Worm (Caenorhabditis elegans) whole organism, L4 larva: ENCODE measurements around the gene F31E9.6.

Source experiments
- R02D3.7 ChIP-seq: fragments of 150-350 bp; sonication (generic microtip); optimal IDR thresholded peaks from 3 replicates; lab custom pipeline; 2014; ENCODE audit warnings: missing biosample characterization, missing genetic modification characterization
- ZK546.5 ChIP-seq, 2 experiments: sonication (generic microtip); optimal IDR thresholded peaks; 2 replicates each; lab custom pipeline; 2017; ENCODE audit warnings: missing biosample characterization in 2 of 2, missing genetic modification characterization in 2 of 2
- fos-1 ChIP-seq: fragments of 150-350 bp; optimal IDR thresholded peaks from 2 replicates; lab custom pipeline; 2014; ENCODE audit warnings: missing biosample characterization, missing genetic modification characterization
- nhr-25 ChIP-seq: sonication (generic microtip); optimal IDR thresholded peaks from 2 replicates; lab custom pipeline; 2017; ENCODE audit warnings: missing genetic modification characterization, mild to moderate bottlenecking, missing compliant biosample characterization, antibody characterized with exemption, moderate library complexity, borderline replicate concordance; ENCODE audit not compliant: insufficient read depth
- nhr-76 ChIP-seq: fragments of 150-350 bp; optimal IDR thresholded peaks from 2 replicates; lab custom pipeline; 2014; ENCODE audit warnings: missing biosample characterization, missing genetic modification characterization
- pha-4 ChIP-seq, 2 experiments: fragments of 150-350 bp in 1 of 2; fragments of 200-800 bp in 1 of 2; sonication (Bioruptor generic) in 1 of 2; IDR thresholded peaks in 1 of 2; optimal IDR thresholded peaks in 1 of 2; 2 replicates each; pipeline versions ENCODE4 v1.3.6 to Lab custom; 2014 to 2022; ENCODE audit warnings: missing genetic modification characterization in 2 of 2, missing genetic modification reagents in 2 of 2, missing biosample characterization in 1 of 2, missing compliant biosample characterization in 1 of 2
- zag-1 ChIP-seq: fragments of 150-350 bp; optimal IDR thresholded peaks from 2 replicates; lab custom pipeline; 2014; ENCODE audit warnings: missing biosample characterization, missing genetic modification characterization

- TF ChIP-seq zag-1 (tag; lab: Kevin White, UChicago) = no peak
- no peak for TF ChIP-seq nhr-76 (tag; lab: Kevin White, UChicago)
- no peak for TF ChIP-seq fos-1 (tag; lab: Kevin White, UChicago)
- TF ChIP-seq ZK546.5 (tag; optimal IDR thresholded peaks at IDR 0.05; lab: Kevin White, UChicago) = no peak
- no peak for TF ChIP-seq nhr-25
- no peak for TF ChIP-seq pha-4 (GFP tag; IDR thresholded peaks at IDR 0.05; lab: Robert Waterston, UW)
- no peak for TF ChIP-seq pha-4 (tag; optimal IDR thresholded peaks at IDR 0.05; lab: Kevin White, UChicago)
- TF ChIP-seq R02D3.7 (tag; lab: Kevin White, UChicago) = no peak
Observed at ce11 chrV:17328497-17328896, 13.5 kb upstream of the F31E9.6 start, which contains the start of gene srg-44.
